In genomic region chr3R:19014742-19015422, dm6 we compare ENCODE assay signal across 5 fruit fly cellular contexts.
TF ChIP-seq lines count a peak whose summit lies in the region.

No protein-coding gene starts in this region.

- TF ChIP-seq CTCF in whole organism, embryonic (GFP tag; optimal IDR thresholded peaks at IDR 0.05; lab: Kevin White, UChicago), result no peak

TF ChIP-seq in whole organism, adult, 20 proteins besides CTCF, POLR2A, EP300 and RAD21:
- TF ChIP-seq CG7101 (tag; optimal IDR thresholded peaks at IDR 0.05; lab: Kevin White, UChicago), result peak; percentile 48
- TF ChIP-seq CG14711 (tag; optimal IDR thresholded peaks at IDR 0.05; lab: Kevin White, UChicago), result peak; percentile 42
- no peak for TF ChIP-seq Hr96 (GFP tag; optimal IDR thresholded peaks at IDR 0.05; lab: Kevin White, UChicago)
- no peak for TF ChIP-seq Crg-1 (GFP tag; optimal IDR thresholded peaks at IDR 0.05; lab: Kevin White, UChicago)
- TF ChIP-seq ovo (GFP tag; optimal IDR thresholded peaks at IDR 0.05; lab: Kevin White, UChicago), result no peak
- TF ChIP-seq tj (GFP tag; optimal IDR thresholded peaks at IDR 0.05; lab: Kevin White, UChicago), result peak; percentile 98
- TF ChIP-seq cic (GFP tag; optimal IDR thresholded peaks at IDR 0.05; lab: Kevin White, UChicago), result no peak
- TF ChIP-seq CG33017 (tag; optimal IDR thresholded peaks at IDR 0.05; lab: Kevin White, UChicago), result peak; percentile 37
- peak; percentile 25 for TF ChIP-seq bab1 (GFP tag; optimal IDR thresholded peaks at IDR 0.05; lab: Kevin White, UChicago)
- no peak for TF ChIP-seq CG11617 (GFP tag; optimal IDR thresholded peaks at IDR 0.05; lab: Kevin White, UChicago)
- no peak for TF ChIP-seq CG12768 (GFP tag; optimal IDR thresholded peaks at IDR 0.05; lab: Kevin White, UChicago)
- no peak for TF ChIP-seq cnc (optimal IDR thresholded peaks at IDR 0.05; lab: Kevin White, UChicago)
- TF ChIP-seq CG1620 (GFP tag; optimal IDR thresholded peaks at IDR 0.05; lab: Kevin White, UChicago), result no peak

TF ChIP-seq in whole organism, embryonic, 481 proteins besides CTCF, POLR2A, EP300 and RAD21 (continues in another document):
- peak; percentile 44 for TF ChIP-seq Six4 (GFP tag; optimal IDR thresholded peaks at IDR 0.05; lab: Kevin White, UChicago)
- no peak for TF ChIP-seq Mes4 (GFP tag; optimal IDR thresholded peaks at IDR 0.05; lab: Kevin White, UChicago)
- TF ChIP-seq CG15073 (GFP tag; optimal IDR thresholded peaks at IDR 0.05; lab: Kevin White, UChicago), result no peak
- TF ChIP-seq CG7357 (GFP tag; IDR thresholded peaks at IDR 0.05; lab: Robert Waterston, UW), result no peak
- TF ChIP-seq CG8281 (tag; optimal IDR thresholded peaks at IDR 0.05; lab: Kevin White, UChicago), result no peak
- TF ChIP-seq CG4617 (GFP tag; optimal IDR thresholded peaks at IDR 0.05; lab: Kevin White, UChicago; ENCODE audit: borderline replicate concordance), result no peak
- no peak for TF ChIP-seq Max (GFP tag; optimal IDR thresholded peaks at IDR 0.05; lab: Kevin White, UChicago)
- TF ChIP-seq nom (GFP tag; optimal IDR thresholded peaks at IDR 0.05; lab: Kevin White, UChicago), result no peak
- no peak for TF ChIP-seq ranshi (GFP tag; IDR thresholded peaks at IDR 0.05; lab: Robert Waterston, UW)
- no peak for TF ChIP-seq CG16813 (GFP tag; IDR thresholded peaks at IDR 0.05; lab: Robert Waterston, UW; ENCODE audit: partially characterized antibody)
- TF ChIP-seq Dek (tag; optimal IDR thresholded peaks at IDR 0.05; lab: Kevin White, UChicago), result no peak
- no peak for TF ChIP-seq crp (GFP tag; optimal IDR thresholded peaks at IDR 0.05; lab: Kevin White, UChicago)
- no peak for TF ChIP-seq CG12942 (GFP tag; optimal IDR thresholded peaks at IDR 0.05; lab: Kevin White, UChicago)
- TF ChIP-seq h (optimal IDR thresholded peaks at IDR 0.05; lab: Kevin White, UChicago), result no peak
- TF ChIP-seq CG8944 (GFP tag; optimal IDR thresholded peaks at IDR 0.05; lab: Kevin White, UChicago), result no peak
- TF ChIP-seq CG14441 (GFP tag; IDR thresholded peaks at IDR 0.05; lab: Robert Waterston, UW), result no peak
- no peak for TF ChIP-seq HLHmδ (GFP tag; optimal IDR thresholded peaks at IDR 0.05; lab: Kevin White, UChicago)
- peak; percentile 78; the same call in 2 of the 3 replicates for TF ChIP-seq ci (GFP tag; IDR thresholded peaks at IDR 0.05; lab: Robert Waterston, UW)
- TF ChIP-seq CG4820 (GFP tag; optimal IDR thresholded peaks at IDR 0.05; lab: Kevin White, UChicago), result peak; percentile 25
- no peak for TF ChIP-seq Camta (GFP tag; optimal IDR thresholded peaks at IDR 0.05; lab: Kevin White, UChicago)

TF ChIP-seq in whole organism, prepupa, 60 proteins besides CTCF, POLR2A, EP300 and RAD21 (continues in another document):
- TF ChIP-seq Gug (GFP tag; IDR thresholded peaks at IDR 0.05; lab: Robert Waterston, UW) (peak; percentile 67; the same call in 1 of the 2 replicates), CG10631 (GFP tag; optimal IDR thresholded peaks at IDR 0.05; lab: Kevin White, UChicago) (no peak), CG15336 (GFP tag; IDR thresholded peaks at IDR 0.05; lab: Robert Waterston, UW) (peak; percentile 68; the same call in 1 of the 2 replicates), CG6163 (GFP tag; IDR thresholded peaks at IDR 0.05; lab: Robert Waterston, UW) (peak; percentile 64), CG10669 (GFP tag; optimal IDR thresholded peaks at IDR 0.05; lab: Kevin White, UChicago) (no peak), CG6792 (GFP tag; optimal IDR thresholded peaks at IDR 0.05; lab: Kevin White, UChicago) (no peak), CG32006 (GFP tag; optimal IDR thresholded peaks at IDR 0.05; lab: Kevin White, UChicago) (peak; percentile 49), CG11902 (GFP tag; optimal IDR thresholded peaks at IDR 0.05; lab: Kevin White, UChicago) (no peak), Sox102F (GFP tag; optimal IDR thresholded peaks at IDR 0.05; lab: Kevin White, UChicago) (no peak), svp (GFP tag; lab: Kevin White, UChicago) (no peak), fkh (GFP tag; optimal IDR thresholded peaks at IDR 0.05; lab: Kevin White, UChicago) (no peak), acj6 (GFP tag; optimal IDR thresholded peaks at IDR 0.05; lab: Kevin White, UChicago) (no peak), CG3032 (tag; optimal IDR thresholded peaks at IDR 0.05; lab: Kevin White, UChicago) (no peak), CG11294 (GFP tag; IDR thresholded peaks at IDR 0.05; lab: Robert Waterston, UW) (0 out of 2 replicates have a peak, but pooled peaks have one; percentile 18), CG8119 (GFP tag; IDR thresholded peaks at IDR 0.05; lab: Robert Waterston, UW) (peak; percentile 35; the same call in 1 of the 3 replicates), net (GFP tag; optimal IDR thresholded peaks at IDR 0.05; lab: Kevin White, UChicago) (peak; percentile 28), Lpt (GFP tag; optimal IDR thresholded peaks at IDR 0.05; lab: Kevin White, UChicago) (no peak), topi (GFP tag; optimal IDR thresholded peaks at IDR 0.05; lab: Kevin White, UChicago) (peak; percentile 7), CG8319 (GFP tag; optimal IDR thresholded peaks at IDR 0.05; lab: Kevin White, UChicago) (no peak), CG1621 (tag; optimal IDR thresholded peaks at IDR 0.05; lab: Kevin White, UChicago) (no peak), Met (GFP tag; optimal IDR thresholded peaks at IDR 0.05; lab: Kevin White, UChicago) (peak; percentile 7)

TF ChIP-seq in whole organism, pupa, 21 proteins besides CTCF, POLR2A, EP300 and RAD21:
- TF ChIP-seq CG34367 (tag; optimal IDR thresholded peaks at IDR 0.05; lab: Kevin White, UChicago) (no peak), gl (tag; optimal IDR thresholded peaks at IDR 0.05; lab: Kevin White, UChicago) (no peak), Ets98B (GFP tag; IDR thresholded peaks at IDR 0.05; lab: Robert Waterston, UW) (peak; percentile 68; the same call in 1 of the 2 replicates), fd96Ca (GFP tag; IDR thresholded peaks at IDR 0.05; lab: Robert Waterston, UW) (no peak), Pif1B (GFP tag; optimal IDR thresholded peaks at IDR 0.05; lab: Kevin White, UChicago) (no peak), CG8159 (tag; optimal IDR thresholded peaks at IDR 0.05; lab: Kevin White, UChicago) (no peak), Snoo (tag; optimal IDR thresholded peaks at IDR 0.05; lab: Kevin White, UChicago) (no peak), EcR (GFP tag; optimal IDR thresholded peaks at IDR 0.05; lab: Kevin White, UChicago) (no peak), rn (GFP tag; IDR thresholded peaks at IDR 0.05; lab: Robert Waterston, UW) (0 out of 2 replicates have a peak, but pooled peaks have one; percentile 16), CG9948 (tag; optimal IDR thresholded peaks at IDR 0.05; lab: Kevin White, UChicago) (peak; percentile 16), CG12605 (GFP tag; IDR thresholded peaks at IDR 0.05; lab: Robert Waterston, UW) (peak; percentile 36), CG4496 (GFP tag; IDR thresholded peaks at IDR 0.05; lab: Robert Waterston, UW) (peak; percentile 56; the same call in 1 of the 3 replicates), CG13204 (GFP tag; optimal IDR thresholded peaks at IDR 0.05; lab: Kevin White, UChicago) (no peak), CG32121 (GFP tag; IDR thresholded peaks at IDR 0.05; lab: Robert Waterston, UW) (peak; percentile 62), CG15710 (tag; optimal IDR thresholded peaks at IDR 0.05; lab: Kevin White, UChicago) (no peak), Pif1A (GFP tag; optimal IDR thresholded peaks at IDR 0.05; lab: Kevin White, UChicago) (no peak), CG8301 (tag; optimal IDR thresholded peaks at IDR 0.05; lab: Kevin White, UChicago) (peak; percentile 29), CG10348 (GFP tag; IDR thresholded peaks at IDR 0.05; lab: Robert Waterston, UW) (no peak), CG17806 (tag; optimal IDR thresholded peaks at IDR 0.05; lab: Kevin White, UChicago) (peak; percentile 9), D1 (tag; optimal IDR thresholded peaks at IDR 0.05; lab: Kevin White, UChicago) (no peak), CG14655 (GFP tag; optimal IDR thresholded peaks at IDR 0.05; lab: Kevin White, UChicago) (no peak)

TF ChIP-seq in whole organism, wandering third instar larva, 38 proteins besides CTCF, POLR2A, EP300 and RAD21:
- TF ChIP-seq pan (optimal IDR thresholded peaks at IDR 0.05; lab: Kevin White, UChicago), result no peak
- no peak for TF ChIP-seq ey (GFP tag; optimal IDR thresholded peaks at IDR 0.05; lab: Kevin White, UChicago)
- TF ChIP-seq h (GFP tag; optimal IDR thresholded peaks at IDR 0.05; lab: Kevin White, UChicago), result peak; percentile 5
- TF ChIP-seq HLH106 (tag; optimal IDR thresholded peaks at IDR 0.05; lab: Kevin White, UChicago), result peak; percentile 46
- peak; percentile 12 for TF ChIP-seq Sp1 (GFP tag; optimal IDR thresholded peaks at IDR 0.05; lab: Kevin White, UChicago)
- TF ChIP-seq N (GFP tag; optimal IDR thresholded peaks at IDR 0.05; lab: Kevin White, UChicago), result no peak
- no peak for TF ChIP-seq Myc (optimal IDR thresholded peaks at IDR 0.05; lab: Kevin White, UChicago)
- TF ChIP-seq brk (GFP tag; optimal IDR thresholded peaks at IDR 0.05; lab: Kevin White, UChicago), result no peak
